Worm (Caenorhabditis elegans): Measurements from ENCODE around the gene nhr-127.

Gene nhr-127

ce11 chrV:16235135-16235534 lies 24.6 kb upstream of the nhr-127 start, which contains the start of gene F21H7.3:
F21H7.3 (minus strand) TSS chrV:16235235.
- no peak for TF ChIP-seq lin-13 (tag; optimal IDR thresholded peaks at IDR 0.05)

ce11 chrV:16235647-16236046 lies 24.1 kb upstream of the nhr-127 start, which contains the start of gene srh-98:
srh-98 (minus strand) TSS chrV:16235747.
- TF ChIP-seq unc-39 (tag; optimal IDR thresholded peaks at IDR 0.05) (no peak), zip-8 (tag; optimal IDR thresholded peaks at IDR 0.05) (no peak), M03D4.4 (tag; optimal IDR thresholded peaks at IDR 0.05) (no peak), ztf-11 (tag; optimal IDR thresholded peaks at IDR 0.05) (no peak), mls-2 (tag; optimal IDR thresholded peaks at IDR 0.05) (no peak), nhr-2 (tag; optimal IDR thresholded peaks at IDR 0.05) (no peak), hlh-1 (tag; optimal IDR thresholded peaks at IDR 0.05) (no peak), pha-4 (tag; optimal IDR thresholded peaks at IDR 0.05) (no peak), lsy-2 (tag; optimal IDR thresholded peaks at IDR 0.05) (no peak), blmp-1 (tag; optimal IDR thresholded peaks at IDR 0.05) (no peak), mab-5 (tag; optimal IDR thresholded peaks at IDR 0.05) (no peak), drap-1 (GFP tag; optimal IDR thresholded peaks at IDR 0.05) (no peak), elt-3 (tag; optimal IDR thresholded peaks at IDR 0.05) (no peak), nhr-76 (tag; optimal IDR thresholded peaks at IDR 0.05) (no peak), sptf-1 (tag; optimal IDR thresholded peaks at IDR 0.05) (no peak), elt-1 (tag; optimal IDR thresholded peaks at IDR 0.05; ENCODE audit: borderline replicate concordance, insufficient read depth) (no peak), unc-120 (tag; optimal IDR thresholded peaks at IDR 0.05; ENCODE audit: poor library complexity, severe bottlenecking) (no peak), flh-1 (GFP tag; optimal IDR thresholded peaks at IDR 0.05) (no peak), ham-2 (GFP tag; optimal IDR thresholded peaks at IDR 0.05) (no peak), bed-3 (GFP tag; optimal IDR thresholded peaks at IDR 0.05) (no peak)

- no peak for TF ChIP-seq lin-32 (GFP tag; optimal IDR thresholded peaks at IDR 0.05)
- no peak for TF ChIP-seq unc-39 (tag; optimal IDR thresholded peaks at IDR 0.05)
- TF ChIP-seq unc-62 (GFP tag; optimal IDR thresholded peaks at IDR 0.05) = no peak
- no peak for TF ChIP-seq tbx-8 (GFP tag; optimal IDR thresholded peaks at IDR 0.05)
- TF ChIP-seq snpc-4 (tag; optimal IDR thresholded peaks at IDR 0.05) = no peak
- TF ChIP-seq mab-5 (tag; optimal IDR thresholded peaks at IDR 0.05) = no peak
- TF ChIP-seq nhr-237 (tag; optimal IDR thresholded peaks at IDR 0.05) = no peak
- TF ChIP-seq unc-120 (tag; optimal IDR thresholded peaks at IDR 0.05; ENCODE audit: poor library complexity, severe bottlenecking) = no peak
- no peak for TF ChIP-seq ham-2 (GFP tag; optimal IDR thresholded peaks at IDR 0.05)
- no peak for TF ChIP-seq nhr-2 (tag; optimal IDR thresholded peaks at IDR 0.05)
- TF ChIP-seq ztf-11 (tag; optimal IDR thresholded peaks at IDR 0.05) = no peak
- no peak for TF ChIP-seq M03D4.4 (tag; optimal IDR thresholded peaks at IDR 0.05)
Measured at ce11 chrV:16237223-16237622, 22.6 kb upstream of the nhr-127 start, which contains the start of gene F21H7.5. F21H7.5 (plus strand) TSS chrV:16237523.

- no peak for TF ChIP-seq sem-2 (GFP tag; optimal IDR thresholded peaks at IDR 0.05)
- no peak for TF ChIP-seq ztf-11 (tag; optimal IDR thresholded peaks at IDR 0.05)
- TF ChIP-seq elt-3 (tag; optimal IDR thresholded peaks at IDR 0.05) = no peak
Measured at ce11 chrV:16244078-16244477, 15.7 kb upstream of the nhr-127 start, which contains the start of gene srh-104. srh-104 (minus strand) TSS chrV:16244178.

ce11 chrV:16246579-16246978 lies 13.2 kb upstream of the nhr-127 start, which contains the start of gene srh-95:
srh-95 (plus strand) TSS chrV:16246879.
- TF ChIP-seq drap-1 (GFP tag; optimal IDR thresholded peaks at IDR 0.05) (no peak), sem-2 (GFP tag; optimal IDR thresholded peaks at IDR 0.05) (no peak)

- TF ChIP-seq elt-1 (tag; optimal IDR thresholded peaks at IDR 0.05; ENCODE audit: borderline replicate concordance, insufficient read depth) (peak; percentile 52), tbx-8 (GFP tag; optimal IDR thresholded peaks at IDR 0.05) (no peak), lin-13 (tag; optimal IDR thresholded peaks at IDR 0.05) (no peak)
Measured at ce11 chrV:16249105-16249504, 10.7 kb upstream of the nhr-127 start.

- TF ChIP-seq elt-1 (tag; optimal IDR thresholded peaks at IDR 0.05; ENCODE audit: borderline replicate concordance, insufficient read depth) = no peak
- TF ChIP-seq elt-3 (tag; optimal IDR thresholded peaks at IDR 0.05) = no peak
- TF ChIP-seq hlh-1 (tag; optimal IDR thresholded peaks at IDR 0.05) = no peak
- no peak for TF ChIP-seq unc-39 (tag; optimal IDR thresholded peaks at IDR 0.05)
- no peak for TF ChIP-seq ceh-83 (GFP tag; optimal IDR thresholded peaks at IDR 0.05)
- TF ChIP-seq lsy-2 (tag; optimal IDR thresholded peaks at IDR 0.05) = no peak
- no peak for TF ChIP-seq blmp-1 (tag; optimal IDR thresholded peaks at IDR 0.05)
- TF ChIP-seq pha-4 (tag; optimal IDR thresholded peaks at IDR 0.05) = no peak
- TF ChIP-seq ces-1 (GFP tag; optimal IDR thresholded peaks at IDR 0.05) = no peak
- TF ChIP-seq nhr-237 (tag; optimal IDR thresholded peaks at IDR 0.05) = no peak
- no peak for TF ChIP-seq nhr-76 (tag; optimal IDR thresholded peaks at IDR 0.05)
- TF ChIP-seq snpc-4 (tag; optimal IDR thresholded peaks at IDR 0.05) = no peak
- no peak for TF ChIP-seq bed-3 (GFP tag; optimal IDR thresholded peaks at IDR 0.05)
- TF ChIP-seq ceh-39 (tag; optimal IDR thresholded peaks at IDR 0.05) = no peak
- TF ChIP-seq mep-1 (tag; optimal IDR thresholded peaks at IDR 0.05) = no peak
- no peak for TF ChIP-seq ham-2 (GFP tag; optimal IDR thresholded peaks at IDR 0.05)
- no peak for TF ChIP-seq zip-8 (tag; optimal IDR thresholded peaks at IDR 0.05)
Measured at ce11 chrV:16253687-16254086, 6.1 kb upstream of the nhr-127 start, which contains the start of gene gcy-20. gcy-20 (minus strand) TSS chrV:16253787.
